Fruit fly (Drosophila melanogaster) S2 (cell line): ENCODE results near the gene esc.

ENCODE experiments used
- CG8478 ChIP-seq: fragments of >200 bp; optimal IDR thresholded peaks from 2 replicates; lab custom pipeline; 2018
- CTCF ChIP-seq, 2 experiments: fragments of >200 bp; optimal IDR thresholded peaks; 2 replicates each; lab custom pipeline; 2018

dm6 chr2L:11793986-11794385 is 35.2 kb downstream of the esc start, which contains the start of gene CG14937:
- TF ChIP-seq CG8478 (lab: Kevin White, UChicago) (no peak), CTCF (optimal IDR thresholded peaks at IDR 0.05; lab: Kevin White, UChicago) (no peak)
